Fruit fly (Drosophila melanogaster) whole organism: Measurements from ENCODE around the gene Lrr47.

Experiments used
- Dll ChIP-seq: fragments of >200 bp; optimal IDR thresholded peaks from 2 replicates; lab custom pipeline; 2017
- EcR ChIP-seq, 2 experiments: fragments of >200 bp; optimal IDR thresholded peaks; 2 replicates each; lab custom pipeline; 2017; ENCODE audit warnings: missing biosample characterization in 2 of 2, missing genetic modification characterization in 2 of 2, missing genetic modification reagents in 2 of 2
- pan ChIP-seq: fragments of >200 bp; optimal IDR thresholded peaks from 2 replicates; lab custom pipeline; 2017
- usp ChIP-seq: fragments of >200 bp; optimal IDR thresholded peaks from 2 replicates; lab custom pipeline; 2017; ENCODE audit warnings: missing biosample characterization, missing genetic modification characterization, mixed read lengths

DNA sequence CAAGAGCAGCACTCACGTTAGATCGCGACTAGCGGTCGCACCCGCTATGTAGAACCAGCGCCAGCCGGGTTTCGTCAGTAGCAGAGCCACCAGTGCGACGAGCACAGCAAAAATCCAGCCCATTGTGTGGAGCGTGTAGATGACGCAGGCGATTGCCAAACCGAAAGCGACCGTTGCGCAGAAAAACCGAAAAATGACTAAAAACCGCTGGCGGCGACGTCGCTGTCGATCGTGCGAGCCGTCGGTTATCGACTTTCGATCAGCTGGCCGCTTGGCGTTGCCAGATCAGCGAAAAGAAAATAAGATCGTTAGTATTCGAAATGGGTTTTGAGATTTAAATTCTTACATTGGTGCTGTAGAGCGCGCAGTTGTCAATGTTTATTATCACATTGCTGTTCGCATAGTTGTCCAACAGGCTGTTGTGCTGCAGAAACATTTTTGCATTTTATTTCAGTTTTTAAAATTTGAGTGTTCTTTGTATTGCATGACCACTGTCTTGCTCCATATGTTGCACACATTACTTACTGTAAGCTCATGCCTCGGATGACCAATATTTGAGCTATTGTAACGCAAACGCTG, 576 bp upstream of the Lrr47 start:
- TF ChIP-seq Dll (lab: Kevin White, UChicago): no peak
- no peak for TF ChIP-seq EcR (GFP tag; optimal IDR thresholded peaks at IDR 0.05; lab: Kevin White, UChicago)
- TF ChIP-seq usp (GFP tag; lab: Kevin White, UChicago): no peak
- TF ChIP-seq pan (lab: Kevin White, UChicago): no peak
